Fruit fly (Drosophila melanogaster): Measurements from ENCODE around the gene fau.

fau gene

DNA sequence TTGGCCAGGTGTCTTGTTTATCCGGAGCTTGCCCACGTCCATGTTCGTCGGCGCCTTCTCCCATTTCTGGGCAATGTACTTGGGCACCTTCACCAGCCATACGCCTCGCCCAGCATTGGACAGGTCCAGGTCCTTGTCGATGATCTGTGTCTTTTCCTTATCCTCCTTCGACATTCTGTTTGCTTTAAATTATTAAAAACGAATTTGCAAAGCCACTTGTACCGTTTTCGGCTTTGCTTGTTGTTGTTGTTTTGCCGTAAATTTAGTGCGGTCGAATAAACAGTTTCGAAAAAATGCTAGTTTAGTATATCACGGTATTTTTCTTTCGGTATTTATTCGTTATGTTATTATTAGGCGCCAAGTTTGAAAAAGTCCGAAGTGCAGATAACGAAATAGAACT is 9.6 kb downstream of the fau start, which contains the start of gene TfIIFbeta:
Gene TfIIFbeta, minus strand, starts transcription at position 279 of the 400 bp plus-strand sequence.
- TF ChIP-seq Dll (optimal IDR thresholded peaks at IDR 0.05) = no peak
- TF ChIP-seq psq (optimal IDR thresholded peaks at IDR 0.05) = no peak
- no peak for TF ChIP-seq pan (optimal IDR thresholded peaks at IDR 0.05)
- TF ChIP-seq CG8478 (optimal IDR thresholded peaks at IDR 0.05) = no peak
- TF ChIP-seq usp (GFP tag; optimal IDR thresholded peaks at IDR 0.05) = no peak
- no peak for TF ChIP-seq EcR (GFP tag; optimal IDR thresholded peaks at IDR 0.05)

DNA sequence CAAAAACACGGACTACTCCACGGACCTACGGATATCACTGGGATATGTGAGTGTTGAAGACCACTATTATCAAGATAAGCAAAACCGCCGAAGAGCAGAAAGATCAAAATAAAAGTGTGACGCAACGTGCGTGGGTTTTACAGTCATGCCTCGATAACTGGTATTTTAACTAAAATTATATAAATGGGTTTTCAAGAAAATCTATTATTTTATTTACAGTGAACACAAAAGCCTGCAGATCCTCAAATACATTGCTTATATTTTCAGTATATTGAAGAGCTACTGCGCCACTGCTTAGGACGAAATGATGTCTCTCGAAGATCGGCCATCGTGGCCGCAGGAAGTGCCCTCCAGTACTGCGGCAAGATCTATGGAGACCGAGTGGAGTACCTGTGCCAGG is 15.2 kb downstream of the fau start:
- TF ChIP-seq pan (optimal IDR thresholded peaks at IDR 0.05) = no peak
- TF ChIP-seq EcR (GFP tag; optimal IDR thresholded peaks at IDR 0.05) = no peak

DNA sequence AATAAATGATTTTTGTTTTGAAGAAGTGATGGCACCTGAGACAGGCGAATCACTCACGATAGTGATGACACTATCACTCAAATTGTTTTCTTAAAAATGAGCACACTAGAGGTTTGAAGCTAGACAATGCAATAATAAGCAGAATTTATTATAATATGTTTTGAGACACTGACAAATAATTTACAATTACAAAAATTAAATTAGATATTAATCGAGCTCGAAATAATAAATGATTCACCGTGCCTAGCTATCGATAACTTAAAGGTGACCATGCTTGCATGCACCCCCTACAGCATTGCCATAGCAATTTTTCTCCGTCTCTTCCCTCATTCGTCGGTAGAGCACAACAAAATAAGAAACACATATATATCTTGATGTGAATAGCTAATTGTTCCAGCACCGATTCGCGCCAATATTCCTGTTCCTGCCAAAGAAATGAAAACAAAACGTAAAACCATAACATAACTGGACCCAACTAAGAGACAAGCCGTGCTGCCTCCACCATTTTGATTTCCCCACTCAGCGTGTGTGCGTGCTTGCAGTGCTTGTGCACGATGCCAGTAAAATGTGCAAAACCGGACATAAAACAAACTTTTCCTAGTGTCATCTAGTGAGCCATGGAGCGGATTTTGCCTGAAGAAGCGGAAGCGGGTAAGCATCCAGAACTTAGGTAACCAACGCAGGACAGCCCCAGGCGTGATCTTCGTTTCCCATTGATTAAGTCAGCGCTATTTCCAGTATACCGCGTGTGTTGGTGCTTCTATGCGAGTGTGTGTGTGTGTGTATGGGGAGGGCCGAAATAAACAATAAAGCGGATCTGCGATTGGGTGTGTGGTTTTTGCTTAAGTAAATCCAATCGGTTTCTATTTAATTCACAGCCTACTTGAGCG is 16.0 kb downstream of the fau start, which contains the start of the genes MED7 and Cap-H2:
Gene MED7, minus strand, starts transcription at position 67 of the 890 bp plus-strand sequence.
Gene Cap-H2, plus strand, starts transcription at position 345 of the 890 bp plus-strand sequence.
- no peak for TF ChIP-seq Dll (optimal IDR thresholded peaks at IDR 0.05)
- no peak for TF ChIP-seq usp (GFP tag; optimal IDR thresholded peaks at IDR 0.05)
- peak; percentile 6 for TF ChIP-seq psq (optimal IDR thresholded peaks at IDR 0.05)

DNA sequence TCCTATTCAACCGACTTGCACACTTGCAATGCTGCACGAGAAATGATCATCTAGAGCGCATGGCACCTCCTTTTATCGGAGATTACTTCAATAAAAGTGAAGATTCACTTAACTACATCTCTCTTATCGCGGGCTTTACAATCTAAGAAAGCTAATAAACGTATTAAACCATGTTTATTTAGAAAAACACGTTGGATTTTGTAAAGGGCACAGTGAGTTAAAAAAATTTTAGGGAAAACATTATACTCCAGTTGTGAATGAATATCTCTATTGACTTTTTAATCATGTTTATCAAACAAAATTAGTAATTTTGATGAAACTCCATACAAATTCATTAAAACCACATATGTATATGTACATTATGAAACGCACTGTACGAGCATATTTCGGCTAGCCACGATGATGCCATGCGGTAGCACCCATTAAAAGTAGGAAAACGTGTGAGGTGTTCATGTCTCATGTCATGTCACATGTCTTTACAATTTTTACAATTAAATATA is 17.8 kb downstream of the fau start, which contains the start of gene CG31272:
Gene CG31272, minus strand, starts transcription at position 51 of the 500 bp plus-strand sequence.
- TF ChIP-seq CG8478 (optimal IDR thresholded peaks at IDR 0.05) (no peak), psq (optimal IDR thresholded peaks at IDR 0.05) (no peak), usp (GFP tag; optimal IDR thresholded peaks at IDR 0.05) (no peak), EcR (GFP tag; optimal IDR thresholded peaks at IDR 0.05) (no peak), Dll (optimal IDR thresholded peaks at IDR 0.05) (no peak), pan (optimal IDR thresholded peaks at IDR 0.05) (no peak)

DNA sequence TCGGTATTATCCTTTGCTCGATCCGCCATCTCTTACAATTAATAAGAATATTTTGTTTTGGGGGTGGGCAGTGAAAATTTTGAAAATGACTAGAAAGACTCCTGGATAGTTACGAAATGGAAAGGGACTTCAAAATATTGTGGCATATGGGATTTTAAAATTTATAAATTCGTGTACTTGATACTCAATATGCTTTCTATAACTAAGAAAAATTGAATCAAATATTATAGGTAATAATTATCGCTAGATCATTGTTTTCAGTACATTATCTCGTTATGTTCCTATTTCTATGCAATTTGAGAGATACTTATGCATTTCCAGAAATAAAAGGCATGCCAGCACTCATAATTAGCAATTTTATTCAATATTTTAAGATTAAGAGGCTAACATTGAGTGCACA is 21.6 kb downstream of the fau start, which contains the start of gene CG14691:
Gene CG14691, minus strand, starts transcription at position 101 of the 400 bp plus-strand sequence.
- no peak for TF ChIP-seq psq (optimal IDR thresholded peaks at IDR 0.05)

DNA sequence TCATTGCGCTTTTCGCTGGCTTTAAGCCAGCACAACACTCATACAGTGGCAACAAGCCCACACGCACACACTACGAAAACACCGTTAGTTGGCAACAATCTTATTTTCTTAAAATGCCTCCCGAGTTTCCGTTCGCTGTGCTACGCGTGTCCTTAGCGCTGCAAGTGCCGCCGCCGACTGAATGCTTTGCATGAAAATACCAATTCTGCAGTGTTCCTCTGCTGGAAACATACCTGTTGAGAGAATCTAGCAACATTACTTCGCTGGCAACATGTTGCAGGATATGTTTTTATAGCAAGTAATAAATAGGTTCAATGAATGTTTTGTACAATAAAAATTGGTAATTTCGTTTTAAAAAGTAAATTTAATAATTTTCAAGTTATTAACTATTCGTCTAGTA is 26.1 kb downstream of the fau start, which contains the start of gene TkR86C:
Gene TkR86C, minus strand, starts transcription at position 168 of the 400 bp plus-strand sequence.
- no peak for TF ChIP-seq usp (GFP tag; optimal IDR thresholded peaks at IDR 0.05)
- TF ChIP-seq psq (optimal IDR thresholded peaks at IDR 0.05) = no peak
- TF ChIP-seq EcR (GFP tag; optimal IDR thresholded peaks at IDR 0.05) = no peak
- no peak for TF ChIP-seq Dll (optimal IDR thresholded peaks at IDR 0.05)
- no peak for TF ChIP-seq CG8478 (optimal IDR thresholded peaks at IDR 0.05)
- TF ChIP-seq pan (optimal IDR thresholded peaks at IDR 0.05) = no peak

DNA sequence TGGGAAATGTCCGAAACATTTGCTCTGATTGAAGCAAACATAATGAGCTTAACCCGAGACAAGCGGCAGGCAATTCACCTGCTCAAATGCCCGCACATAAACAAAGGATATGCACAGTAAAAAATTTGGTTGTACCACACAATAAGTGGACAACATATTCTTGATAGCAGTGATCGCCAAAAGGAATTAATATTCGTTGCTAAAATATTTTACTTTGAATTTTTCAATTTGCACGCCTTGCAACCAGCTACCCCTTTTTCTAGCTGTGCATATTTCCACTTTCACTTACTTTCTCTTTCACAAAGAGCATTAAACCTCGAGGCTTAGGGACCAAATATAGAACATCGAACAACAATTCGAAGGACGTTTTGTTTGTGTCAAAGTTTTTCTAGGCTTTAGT is 29.5 kb downstream of the fau start:
- TF ChIP-seq Dll (optimal IDR thresholded peaks at IDR 0.05) (no peak), CG8478 (optimal IDR thresholded peaks at IDR 0.05) (no peak), usp (GFP tag; optimal IDR thresholded peaks at IDR 0.05) (no peak), EcR (GFP tag; optimal IDR thresholded peaks at IDR 0.05) (no peak), pan (optimal IDR thresholded peaks at IDR 0.05) (no peak), psq (optimal IDR thresholded peaks at IDR 0.05) (no peak)

DNA sequence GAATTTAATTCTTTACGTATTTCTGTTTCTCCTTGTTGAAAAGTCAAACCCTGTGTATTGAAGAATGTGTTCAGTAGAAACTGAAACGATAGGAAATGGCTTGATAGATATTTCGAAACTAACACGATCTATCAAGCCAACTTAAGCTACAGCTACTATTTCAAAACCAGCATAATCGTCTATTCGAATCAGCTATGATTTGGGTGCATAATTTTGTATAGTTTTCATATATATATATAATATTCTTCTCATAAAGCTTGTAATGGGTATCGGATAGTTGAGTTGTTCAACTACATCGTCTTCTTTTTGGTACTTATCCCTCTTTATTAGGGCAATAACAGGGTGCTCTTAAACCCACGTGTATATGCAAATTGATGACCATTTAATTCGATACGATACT is 41.3 kb downstream of the fau start, which contains the start of gene tomboy20:
Gene tomboy20, minus strand, starts transcription at position 101 of the 400 bp plus-strand sequence.
- TF ChIP-seq CG8478 (optimal IDR thresholded peaks at IDR 0.05) = no peak
- no peak for TF ChIP-seq Dll (optimal IDR thresholded peaks at IDR 0.05)
- TF ChIP-seq EcR (GFP tag; optimal IDR thresholded peaks at IDR 0.05) = no peak
- TF ChIP-seq pan (optimal IDR thresholded peaks at IDR 0.05) = no peak
- TF ChIP-seq usp (GFP tag; optimal IDR thresholded peaks at IDR 0.05) = no peak
- TF ChIP-seq psq (optimal IDR thresholded peaks at IDR 0.05) = no peak

DNA sequence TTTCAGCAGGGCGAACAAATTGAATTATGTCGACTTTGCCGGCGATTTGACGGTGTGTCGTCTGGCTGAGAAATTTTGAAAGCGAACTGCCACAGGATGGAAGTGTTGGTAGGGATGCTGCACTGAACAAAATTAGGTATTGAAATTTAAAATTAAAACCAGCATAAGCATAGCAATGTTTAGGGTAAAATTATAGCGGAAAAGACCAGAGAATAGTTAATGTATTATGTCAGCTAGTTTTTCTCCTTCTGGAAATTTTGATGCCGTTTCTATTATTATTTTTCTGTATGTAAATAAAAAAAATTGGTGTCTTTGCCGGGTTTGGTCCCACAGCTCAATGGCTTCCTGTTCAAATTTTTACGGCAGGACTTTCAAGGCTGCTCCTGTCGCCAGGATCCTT is 50.5 kb downstream of the fau start:
- TF ChIP-seq pan (optimal IDR thresholded peaks at IDR 0.05) (no peak), CG8478 (optimal IDR thresholded peaks at IDR 0.05) (no peak), Dll (optimal IDR thresholded peaks at IDR 0.05) (no peak), usp (GFP tag; optimal IDR thresholded peaks at IDR 0.05) (no peak), psq (optimal IDR thresholded peaks at IDR 0.05) (no peak), EcR (GFP tag; optimal IDR thresholded peaks at IDR 0.05) (no peak)
